Worm (Caenorhabditis elegans): ENCODE data around the gene srv-16.

- TF ChIP-seq ztf-23 (GFP tag; IDR thresholded peaks at IDR 0.05) = no peak
- TF ChIP-seq flt-1 (GFP tag; IDR thresholded peaks at IDR 0.05) = no peak
Measured at ce11 chrIV:15940811-15941210, 7.1 kb upstream of the srv-16 start.

Measured in whole organism, midembryonic.